Fruit fly (Drosophila melanogaster): ENCODE measurements around the gene RanBP3.
A peak's percentile ranks its signal among the peaks of the same experiment; 100 is the strongest.

RanBP3 gene

DNA sequence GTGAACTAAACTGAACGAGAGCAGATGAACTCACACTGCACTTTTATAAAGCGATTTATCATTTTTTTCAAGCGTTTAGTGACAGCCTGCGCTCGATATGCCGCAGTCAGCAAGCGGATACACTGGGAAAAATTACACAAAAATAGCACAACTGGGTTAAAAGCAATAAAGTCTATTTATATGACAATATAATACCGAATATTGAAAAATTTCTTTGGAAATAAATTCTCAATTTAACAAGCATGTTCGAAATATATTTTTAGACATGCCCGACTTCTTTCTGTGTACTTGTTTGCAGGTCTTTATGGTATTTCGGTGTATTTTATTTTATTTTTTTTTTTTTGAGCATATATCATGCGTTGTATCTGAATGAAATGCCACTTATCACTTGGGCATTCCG, 38.7 kb downstream of the RanBP3 start (continued):
- TF ChIP-seq CG13624 (GFP tag; optimal IDR thresholded peaks at IDR 0.05) = peak; percentile 10
- TF ChIP-seq Nf-YB (GFP tag; optimal IDR thresholded peaks at IDR 0.05) = no peak
- peak; percentile 11 for TF ChIP-seq pb (GFP tag; optimal IDR thresholded peaks at IDR 0.05)
- no peak for TF ChIP-seq CG8281 (tag; optimal IDR thresholded peaks at IDR 0.05)
- peak; percentile 29; the same call in 1 of the 3 replicates for TF ChIP-seq Optix (GFP tag; IDR thresholded peaks at IDR 0.05)
- TF ChIP-seq dpn (GFP tag; optimal IDR thresholded peaks at IDR 0.05) = peak; percentile 47 to 65
- peak; percentile 50 for TF ChIP-seq Atf-2 (GFP tag; optimal IDR thresholded peaks at IDR 0.05)
- peak; percentile 59 for TF ChIP-seq D19A (tag; optimal IDR thresholded peaks at IDR 0.05)
- no peak for TF ChIP-seq mirr (GFP tag; optimal IDR thresholded peaks at IDR 0.05)
- TF ChIP-seq Hsf (GFP tag; optimal IDR thresholded peaks at IDR 0.05) = peak; percentile 57
- peak; percentile 41 for TF ChIP-seq CG18619 (GFP tag; optimal IDR thresholded peaks at IDR 0.05)
- TF ChIP-seq Hmx (GFP tag; optimal IDR thresholded peaks at IDR 0.05) = peak; percentile 22
- no peak for TF ChIP-seq CG9932 (GFP tag; IDR thresholded peaks at IDR 0.05)
- peak; percentile 69 for TF ChIP-seq Blimp-1 (GFP tag; optimal IDR thresholded peaks at IDR 0.05)
- peak; percentile 8 for TF ChIP-seq CG17802 (tag; optimal IDR thresholded peaks at IDR 0.05)
- peak; percentile 57; the same call in 2 of the 3 replicates for TF ChIP-seq zfh1 (GFP tag; IDR thresholded peaks at IDR 0.05)
- TF ChIP-seq CG31388 (GFP tag; optimal IDR thresholded peaks at IDR 0.05) = peak; percentile 64
- peak; percentile 48 for TF ChIP-seq CG30431 (GFP tag; optimal IDR thresholded peaks at IDR 0.05)
- no peak for TF ChIP-seq CG11560 (tag; IDR thresholded peaks at IDR 0.05)
- TF ChIP-seq CG4282 (GFP tag; optimal IDR thresholded peaks at IDR 0.05) = no peak
- no peak for TF ChIP-seq ash1 (GFP tag; optimal IDR thresholded peaks at IDR 0.05)
- peak; percentile 58 for TF ChIP-seq CG10366 (GFP tag; IDR thresholded peaks at IDR 0.05)
- TF ChIP-seq trh (GFP tag; optimal IDR thresholded peaks at IDR 0.05) = no peak
- peak; percentile 41 for TF ChIP-seq Bdp1 (GFP tag; optimal IDR thresholded peaks at IDR 0.05)
- peak; percentile 70 for TF ChIP-seq CG17328 (GFP tag; IDR thresholded peaks at IDR 0.05)
- TF ChIP-seq ewg (GFP tag; optimal IDR thresholded peaks at IDR 0.05) = peak; percentile 36
- TF ChIP-seq lmd (GFP tag; IDR thresholded peaks at IDR 0.05) = 0 out of 2 replicates have a peak, but pooled peaks have one; percentile 13
- no peak for TF ChIP-seq repo (GFP tag; optimal IDR thresholded peaks at IDR 0.05)
- 0 out of 3 replicates have a peak, but pooled peaks have one; percentile 19 for TF ChIP-seq Aef1 (GFP tag; IDR thresholded peaks at IDR 0.05)
- TF ChIP-seq ro (GFP tag; IDR thresholded peaks at IDR 0.05) = 0 out of 2 replicates have a peak, but pooled peaks have one; percentile 9
- TF ChIP-seq fd96Cb (tag; optimal IDR thresholded peaks at IDR 0.05) = peak; percentile 72
- no peak for TF ChIP-seq CG6683 (GFP tag; optimal IDR thresholded peaks at IDR 0.05)
- peak; percentile 47 for TF ChIP-seq nerfin-1 (tag; optimal IDR thresholded peaks at IDR 0.05)
- TF ChIP-seq CG15269 (tag; optimal IDR thresholded peaks at IDR 0.05) = peak; percentile 76
- 0 out of 2 replicates have a peak, but pooled peaks have one; percentile 26 for TF ChIP-seq CG32767 (GFP tag; IDR thresholded peaks at IDR 0.05)
- TF ChIP-seq tio (GFP tag; optimal IDR thresholded peaks at IDR 0.05) = peak; percentile 52
- TF ChIP-seq Ssrp (tag; optimal IDR thresholded peaks at IDR 0.05) = peak; percentile 71
- TF ChIP-seq gsb-n (tag; optimal IDR thresholded peaks at IDR 0.05) = peak; percentile 69
- TF ChIP-seq Pdp1 (GFP tag; optimal IDR thresholded peaks at IDR 0.05) = peak; percentile 44 to 66
- peak; percentile 50 for TF ChIP-seq ranshi (GFP tag; IDR thresholded peaks at IDR 0.05)
- peak; percentile 36; the same call in 1 of the 2 replicates for TF ChIP-seq Nf-YA (GFP tag; IDR thresholded peaks at IDR 0.05)
- peak; percentile 47; the same call in 1 of the 2 replicates for TF ChIP-seq CG11696 (GFP tag; IDR thresholded peaks at IDR 0.05)
- peak; percentile 94 for TF ChIP-seq Ets65A (GFP tag)
- no peak for TF ChIP-seq CG8478 (optimal IDR thresholded peaks at IDR 0.05)
- no peak for TF ChIP-seq ato (GFP tag; IDR thresholded peaks at IDR 0.05; ENCODE audit: partially characterized antibody)
- TF ChIP-seq Myb (GFP tag; optimal IDR thresholded peaks at IDR 0.05) = no peak
- TF ChIP-seq lola (GFP tag; optimal IDR thresholded peaks at IDR 0.05) = peak in 1 of 3 experiments; percentile 66
- 0 out of 2 replicates have a peak, but pooled peaks have one; percentile 12 for TF ChIP-seq dimm (GFP tag; IDR thresholded peaks at IDR 0.05)
- no peak for TF ChIP-seq Taf1 (GFP tag; IDR thresholded peaks at IDR 0.05)
- TF ChIP-seq sisA (GFP tag; IDR thresholded peaks at IDR 0.05) = peak; percentile 62
- TF ChIP-seq CG12299 (tag; optimal IDR thresholded peaks at IDR 0.05) = peak; percentile 2
